Fruit fly (Drosophila melanogaster) whole organism, embryonic: Measurements from ENCODE around the gene Cyp28c1.

Experiments used
- Aef1 ChIP-seq: fragments of 200-800 bp; sonication (Bioruptor generic); IDR thresholded peaks from 3 replicates; pipeline ENCODE4 v1.3.6; 2022; ENCODE audit warnings: missing biosample characterization, missing genetic modification characterization
- CG10979 ChIP-seq: fragments of 200-800 bp; sonication (Bioruptor generic); optimal IDR thresholded peaks from 2 replicates; lab custom pipeline; 2018; ENCODE audit warnings: missing biosample characterization, mild to moderate bottlenecking, missing genetic modification characterization, moderate library complexity
- CG11085 ChIP-seq: fragments of 200-800 bp; sonication (Bioruptor generic); IDR thresholded peaks from 2 replicates; pipeline ENCODE4 v1.3.6; 2022; ENCODE audit warnings: missing biosample characterization, missing genetic modification characterization
- CG11560 ChIP-seq: fragments of 200-800 bp; sonication (Bioruptor generic); IDR thresholded peaks from 3 replicates; pipeline ENCODE4 v1.3.6; 2022; ENCODE audit warnings: missing biosample characterization, missing genetic modification characterization
- CG11723 ChIP-seq: fragments of 200-800 bp; sonication (Bioruptor generic); optimal IDR thresholded peaks from 2 replicates; lab custom pipeline; 2017; ENCODE audit warnings: missing biosample characterization, mild to moderate bottlenecking, missing genetic modification characterization
- CG12155 ChIP-seq: fragments of 200-800 bp; sonication (Bioruptor generic); optimal IDR thresholded peaks from 3 replicates; lab custom pipeline; 2016; ENCODE audit warnings: missing biosample characterization, missing genetic modification characterization
- CG13424 ChIP-seq: fragments of 200-800 bp; sonication (Bioruptor generic); optimal IDR thresholded peaks from 2 replicates; lab custom pipeline; 2019; ENCODE audit warnings: missing biosample characterization, mild to moderate bottlenecking, missing genetic modification characterization, moderate library complexity
- CG14710 ChIP-seq: fragments of 200-800 bp; sonication (Bioruptor generic); optimal IDR thresholded peaks from 3 replicates; lab custom pipeline; 2019; ENCODE audit warnings: missing biosample characterization, mild to moderate bottlenecking, missing genetic modification characterization, moderate library complexity
- CG17612 ChIP-seq: fragments of 200-800 bp; sonication (Bioruptor generic); IDR thresholded peaks from 2 replicates; pipeline ENCODE4 v1.3.6; 2022; ENCODE audit warnings: missing biosample characterization, missing genetic modification characterization
- CG18764 ChIP-seq: fragments of 200-800 bp; sonication (Bioruptor generic); optimal IDR thresholded peaks from 3 replicates; lab custom pipeline; 2016; ENCODE audit warnings: missing biosample characterization, missing genetic modification characterization
- CG2712 ChIP-seq: fragments of 200-800 bp; optimal IDR thresholded peaks from 3 replicates; lab custom pipeline; 2019; ENCODE audit warnings: missing biosample characterization, mild to moderate bottlenecking, missing genetic modification characterization, moderate library complexity
- CG34224 ChIP-seq: fragments of 200-800 bp; sonication (Bioruptor generic); IDR thresholded peaks from 3 replicates; pipeline ENCODE4 v1.3.6; 2022; ENCODE audit warnings: missing biosample characterization, missing genetic modification characterization; ENCODE audit not compliant: partially characterized antibody
- CG4282 ChIP-seq: fragments of 200-800 bp; sonication (Bioruptor generic); optimal IDR thresholded peaks from 2 replicates; lab custom pipeline; 2016; ENCODE audit warnings: missing biosample characterization, missing genetic modification characterization
- CG5245 ChIP-seq: fragments of 200-800 bp; sonication (Bioruptor generic); optimal IDR thresholded peaks from 3 replicates; lab custom pipeline; 2016; ENCODE audit warnings: missing biosample characterization, missing genetic modification characterization
- CG5953 ChIP-seq: fragments of 200-800 bp; sonication (Bioruptor generic); IDR thresholded peaks from 2 replicates; pipeline ENCODE4 v1.3.6; 2022; ENCODE audit warnings: missing biosample characterization, missing genetic modification characterization
- CG6272 ChIP-seq: fragments of 200-800 bp; sonication (Bioruptor generic); IDR thresholded peaks from 2 replicates; pipeline ENCODE4 v1.3.6; 2022; ENCODE audit warnings: missing biosample characterization, missing genetic modification characterization
- CHES-1-like ChIP-seq: fragments of 200-800 bp; sonication (Bioruptor generic); optimal IDR thresholded peaks from 2 replicates; lab custom pipeline; 2016; ENCODE audit warnings: missing biosample characterization, missing genetic modification characterization
- D19A ChIP-seq: fragments of 200-800 bp; optimal IDR thresholded peaks from 3 replicates; lab custom pipeline; 2019; ENCODE audit warnings: missing biosample characterization, mild to moderate bottlenecking, missing genetic modification characterization, moderate library complexity
- Dfd ChIP-seq, 2 experiments: fragments of >200 bp; optimal IDR thresholded peaks; 2 replicates each; lab custom pipeline; 2017; ENCODE audit warnings: missing biosample characterization in 2 of 2, missing genetic modification characterization in 2 of 2
- Dip3 ChIP-seq: fragments of 200-800 bp; sonication (Bioruptor generic); optimal IDR thresholded peaks from 3 replicates; lab custom pipeline; 2016; ENCODE audit warnings: missing biosample characterization, missing genetic modification characterization
- Ets97D ChIP-seq: fragments of 200-800 bp; sonication (Bioruptor generic); optimal IDR thresholded peaks from 3 replicates; lab custom pipeline; 2016; ENCODE audit warnings: missing biosample characterization, missing genetic modification characterization
- HHEX ChIP-seq: fragments of 200-800 bp; sonication (Bioruptor generic); optimal IDR thresholded peaks from 3 replicates; lab custom pipeline; 2017; ENCODE audit warnings: missing biosample characterization, mild to moderate bottlenecking, missing genetic modification characterization, missing genetic modification reagents
- Hsf ChIP-seq: fragments of 200-800 bp; sonication (Bioruptor generic); optimal IDR thresholded peaks from 3 replicates; lab custom pipeline; 2016; ENCODE audit warnings: missing biosample characterization, missing genetic modification characterization
- Jarid2 ChIP-seq: fragments of 200-800 bp; sonication (Bioruptor generic); optimal IDR thresholded peaks from 3 replicates; lab custom pipeline; 2017; ENCODE audit warnings: mild to moderate bottlenecking, missing biosample characterization, missing genetic modification reagents, missing genetic modification characterization
- MESR4 ChIP-seq: fragments of 200-800 bp; sonication (Bioruptor generic); optimal IDR thresholded peaks from 2 replicates; lab custom pipeline; 2018; ENCODE audit warnings: missing biosample characterization, mild to moderate bottlenecking, missing genetic modification characterization, moderate library complexity
- Meics ChIP-seq: fragments of 200-800 bp; sonication (Bioruptor generic); optimal IDR thresholded peaks from 2 replicates; lab custom pipeline; 2017; ENCODE audit warnings: missing biosample characterization, mild to moderate bottlenecking, missing genetic modification characterization
- Nf-YC ChIP-seq: fragments of 200-800 bp; optimal IDR thresholded peaks from 3 replicates; lab custom pipeline; 2019; ENCODE audit warnings: missing biosample characterization, mild to moderate bottlenecking, missing genetic modification characterization, moderate library complexity
- Oli ChIP-seq: fragments of 200-800 bp; sonication (Bioruptor generic); optimal IDR thresholded peaks from 2 replicates; lab custom pipeline; 2018; ENCODE audit warnings: missing biosample characterization, mild to moderate bottlenecking, missing genetic modification characterization, moderate library complexity
- Scr ChIP-seq: fragments of 200-800 bp; sonication (Bioruptor generic); IDR thresholded peaks from 2 replicates; pipeline ENCODE4 v1.3.6; 2022; ENCODE audit warnings: missing biosample characterization, missing genetic modification characterization; ENCODE audit not compliant: partially characterized antibody
- Sox102F ChIP-seq: fragments of 200-800 bp; sonication (Bioruptor generic); optimal IDR thresholded peaks from 2 replicates; lab custom pipeline; 2018; ENCODE audit warnings: missing biosample characterization, mild to moderate bottlenecking, missing genetic modification characterization, moderate library complexity
- Tbp ChIP-seq: fragments of >200 bp; optimal IDR thresholded peaks from 2 replicates; lab custom pipeline; 2018; ENCODE audit warnings: missing biosample characterization, missing genetic modification characterization
- Trl ChIP-seq, 3 experiments: fragments of >200 bp in 2 of 3; fragments of 200-800 bp in 1 of 3; sonication (Bioruptor generic) in 1 of 3; optimal IDR thresholded peaks; 2 replicates in 1 of 3; 3 replicates in 2 of 3; lab custom pipeline; 2016 to 2017; ENCODE audit warnings: missing biosample characterization in 1 of 3, missing genetic modification characterization in 1 of 3
- bowl ChIP-seq: fragments of 200-800 bp; sonication (Bioruptor generic); IDR thresholded peaks from 2 replicates; pipeline ENCODE4 v1.3.6; 2022; ENCODE audit warnings: missing biosample characterization, missing genetic modification characterization
- cg ChIP-seq: fragments of 200-800 bp; sonication (Bioruptor generic); optimal IDR thresholded peaks from 3 replicates; lab custom pipeline; 2019; ENCODE audit warnings: missing biosample characterization, mild to moderate bottlenecking, missing genetic modification characterization, moderate library complexity
- crol ChIP-seq: fragments of 200-800 bp; sonication (Bioruptor generic); IDR thresholded peaks from 2 replicates; pipeline ENCODE4 v1.3.6; 2022; ENCODE audit warnings: missing biosample characterization, missing genetic modification characterization
- gro ChIP-seq: fragments of 200-800 bp; sonication (Bioruptor generic); optimal IDR thresholded peaks from 2 replicates; lab custom pipeline; 2016; ENCODE audit warnings: missing biosample characterization, missing genetic modification characterization
- hth ChIP-seq: fragments of >200 bp; optimal IDR thresholded peaks from 2 replicates; lab custom pipeline; 2017; ENCODE audit warnings: inconsistent platforms
- jigr1 ChIP-seq: fragments of 200-800 bp; sonication (Bioruptor generic); IDR thresholded peaks from 3 replicates; pipeline ENCODE4 v1.3.6; 2022; ENCODE audit warnings: missing biosample characterization, missing genetic modification characterization
- kni ChIP-seq: fragments of 200-800 bp; sonication (Bioruptor generic); optimal IDR thresholded peaks from 3 replicates; lab custom pipeline; 2017; ENCODE audit warnings: mild to moderate bottlenecking, missing biosample characterization, missing genetic modification reagents, missing genetic modification characterization
- peb ChIP-seq: fragments of 200-800 bp; sonication (Bioruptor generic); IDR thresholded peaks from 2 replicates; pipeline ENCODE4 v1.3.6; 2022; ENCODE audit warnings: missing biosample characterization, missing genetic modification characterization
- phol ChIP-seq: fragments of 200-800 bp; sonication (Bioruptor generic); optimal IDR thresholded peaks from 3 replicates; lab custom pipeline; 2018; ENCODE audit warnings: missing biosample characterization, mild to moderate bottlenecking, missing genetic modification characterization, moderate library complexity
- prd ChIP-seq, 3 experiments: fragments of >200 bp in 2 of 3; fragments of 200-800 bp in 1 of 3; sonication (Bioruptor generic) in 1 of 3; optimal IDR thresholded peaks in 2 of 3; IDR thresholded peaks in 1 of 3; 2 replicates in 2 of 3; 3 replicates in 1 of 3; pipeline versions ENCODE4 v1.3.6 to Lab custom; 2017 to 2022; ENCODE audit warnings: missing biosample characterization in 1 of 3, missing genetic modification characterization in 1 of 3
- ranshi ChIP-seq: fragments of 200-800 bp; sonication (Bioruptor generic); IDR thresholded peaks from 2 replicates; pipeline ENCODE4 v1.3.6; 2022; ENCODE audit warnings: missing biosample characterization, missing genetic modification characterization
- sisA ChIP-seq: fragments of 200-800 bp; sonication (Bioruptor generic); IDR thresholded peaks from 2 replicates; pipeline ENCODE4 v1.3.6; 2022; ENCODE audit warnings: missing biosample characterization, missing genetic modification characterization
- sob ChIP-seq: fragments of 200-800 bp; sonication (Bioruptor generic); IDR thresholded peaks from 2 replicates; pipeline ENCODE4 v1.3.6; 2022; ENCODE audit warnings: missing biosample characterization, missing genetic modification characterization
- tio ChIP-seq: fragments of 200-800 bp; sonication (Bioruptor generic); optimal IDR thresholded peaks from 2 replicates; lab custom pipeline; 2017; ENCODE audit warnings: missing biosample characterization, missing genetic modification characterization, inconsistent platforms
- twi ChIP-seq: fragments of 200-800 bp; optimal IDR thresholded peaks from 2 replicates; lab custom pipeline; 2019; ENCODE audit warnings: missing biosample characterization, mild to moderate bottlenecking, missing genetic modification characterization, moderate library complexity
- z ChIP-seq: fragments of 200-800 bp; sonication (Bioruptor generic); IDR thresholded peaks from 3 replicates; pipeline ENCODE4 v1.3.6; 2022; ENCODE audit warnings: missing biosample characterization, missing genetic modification characterization

Gene Cyp28c1

dm6 chrX:11857522-11858438, 18.4 kb downstream of the Cyp28c1 start (continued):
- no peak for TF ChIP-seq CHES-1-like
- TF ChIP-seq sisA (GFP tag; lab: Robert Waterston, UW) = peak; percentile 71
- TF ChIP-seq CG12155 (GFP tag; lab: Kevin White, UChicago) = peak; percentile 45
- TF ChIP-seq jigr1 (GFP tag; lab: Robert Waterston, UW) = peak; percentile 75; the same call in 2 of the 3 replicates
- peak; percentile 62 for TF ChIP-seq CG11085 (GFP tag; lab: Robert Waterston, UW)
- peak; percentile 25; the same call in 1 of the 2 replicates for TF ChIP-seq CG17612
- peak; percentile 74 for TF ChIP-seq CG6272
- peak; percentile 78 for TF ChIP-seq phol
- TF ChIP-seq CG10979 (tag; lab: Kevin White, UChicago) = peak; percentile 77
- TF ChIP-seq D19A (tag; lab: Kevin White, UChicago) = no peak
- TF ChIP-seq bowl (GFP tag; lab: Robert Waterston, UW) = peak; percentile 36; the same call in 1 of the 2 replicates
- TF ChIP-seq CG5245 = peak; percentile 65
- peak; percentile 36 for TF ChIP-seq CG11723 (GFP tag; lab: Kevin White, UChicago)
- TF ChIP-seq twi (tag; lab: Kevin White, UChicago) = peak; percentile 32
- TF ChIP-seq Tbp (GFP tag; lab: Kevin White, UChicago) = no peak
- TF ChIP-seq Nf-YC (tag; lab: Kevin White, UChicago) = peak; percentile 49
- TF ChIP-seq CG34224 (GFP tag; lab: Robert Waterston, UW) = no peak
- TF ChIP-seq kni = no peak
- peak; percentile 52 for TF ChIP-seq Ets97D (GFP tag; lab: Kevin White, UChicago)
- no peak for TF ChIP-seq Scr (GFP tag; lab: Robert Waterston, UW)
- peak; percentile 75 for TF ChIP-seq ranshi
- peak; percentile 49; the same call in 2 of the 3 replicates for TF ChIP-seq CG11560
- peak; percentile 54 for TF ChIP-seq gro (GFP tag; lab: Kevin White, UChicago)
- TF ChIP-seq sob (GFP tag; lab: Robert Waterston, UW) = peak; percentile 81
- TF ChIP-seq Aef1 (GFP tag; lab: Robert Waterston, UW) = peak; percentile 34; the same call in 1 of the 3 replicates
- TF ChIP-seq Meics = peak; percentile 51
- TF ChIP-seq cg (GFP tag; lab: Kevin White, UChicago) = no peak
- peak; percentile 32 for TF ChIP-seq HHEX (GFP tag; lab: Kevin White, UChicago)
- TF ChIP-seq CG18764 = peak; percentile 15
- TF ChIP-seq Dip3 (GFP tag; lab: Kevin White, UChicago) = peak; percentile 28
- TF ChIP-seq Dfd (GFP tag; optimal IDR thresholded peaks at IDR 0.05; lab: Kevin White, UChicago) = no peak
- peak; percentile 18 for TF ChIP-seq tio
- peak; percentile 77 for TF ChIP-seq CG13424
- TF ChIP-seq z (GFP tag; lab: Robert Waterston, UW) = 0 out of 3 replicates have a peak, but pooled peaks have one; percentile 6
- TF ChIP-seq peb (GFP tag; lab: Robert Waterston, UW) = peak; percentile 73; the same call in 1 of the 2 replicates
- peak; percentile 65 for TF ChIP-seq CG14710
- peak; percentile 68 for TF ChIP-seq Hsf (GFP tag; lab: Kevin White, UChicago)
- TF ChIP-seq Oli = peak; percentile 71
- peak; percentile 24 for TF ChIP-seq Jarid2 (GFP tag; lab: Kevin White, UChicago)
- no peak for TF ChIP-seq CG5953
- peak; percentile 84 for TF ChIP-seq Sox102F (GFP tag; lab: Kevin White, UChicago)
- no peak for TF ChIP-seq CG4282 (GFP tag; lab: Kevin White, UChicago)
- TF ChIP-seq CG2712 (tag; lab: Kevin White, UChicago) = peak; percentile 94
- no peak for TF ChIP-seq Trl (optimal IDR thresholded peaks at IDR 0.05; lab: Kevin White, UChicago)
- TF ChIP-seq Trl (GFP tag; optimal IDR thresholded peaks at IDR 0.05; lab: Kevin White, UChicago) = peak; percentile 67
- no peak for TF ChIP-seq prd (optimal IDR thresholded peaks at IDR 0.05; lab: Kevin White, UChicago)
- peak; percentile 90 for TF ChIP-seq prd (GFP tag; IDR thresholded peaks at IDR 0.05; lab: Robert Waterston, UW)
- no peak for TF ChIP-seq MESR4 (GFP tag; lab: Kevin White, UChicago)
- no peak for TF ChIP-seq hth (lab: Kevin White, UChicago)
- no peak for TF ChIP-seq crol
